In the genomic region with DNA sequence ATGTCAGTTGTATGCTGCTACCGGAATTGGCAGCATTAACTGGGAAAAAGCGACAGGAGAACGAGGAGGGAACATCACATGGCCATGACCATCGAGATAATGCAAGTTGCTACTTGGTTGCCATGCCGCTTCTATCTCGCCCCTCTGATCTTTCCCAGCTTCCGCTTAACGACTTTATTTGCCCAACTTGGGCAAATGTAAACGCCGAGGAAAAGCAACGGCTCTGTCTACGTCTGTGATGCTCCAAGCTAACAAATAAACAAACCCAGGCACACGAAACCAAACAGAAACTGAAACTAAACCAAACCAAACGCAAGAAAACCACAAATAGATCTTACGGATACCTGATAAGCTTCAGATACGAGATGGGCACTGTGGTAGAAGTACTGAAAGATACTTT, we compare ENCODE assay signal across 1 fruit fly cellular context.
A peak's percentile ranks its signal among the peaks of the same experiment; 100 is the strongest.
TF ChIP-seq lines count a peak whose summit lies in the region.

No protein-coding gene starts in this region.

TF ChIP-seq in whole organism, embryonic, 481 proteins besides CTCF, POLR2A, EP300 and RAD21 (continued from another document):
- TF ChIP-seq CG1603 (tag; optimal IDR thresholded peaks at IDR 0.05; lab: Kevin White, UChicago), result peak; percentile 3
- 0 out of 2 replicates have a peak, but pooled peaks have one; percentile 11 for TF ChIP-seq CG10321 (GFP tag; IDR thresholded peaks at IDR 0.05; lab: Robert Waterston, UW)
- TF ChIP-seq Med (GFP tag; lab: Kevin White, UChicago), result peak; percentile 4
- no peak for TF ChIP-seq CG7963 (GFP tag; IDR thresholded peaks at IDR 0.05; lab: Robert Waterston, UW; ENCODE audit: partially characterized antibody)
- no peak for TF ChIP-seq CG10565 (GFP tag; optimal IDR thresholded peaks at IDR 0.05; lab: Kevin White, UChicago)
- peak; percentile 16 for TF ChIP-seq dmrt11E (tag; optimal IDR thresholded peaks at IDR 0.05; lab: Kevin White, UChicago)
- TF ChIP-seq MTF-1 (GFP tag; optimal IDR thresholded peaks at IDR 0.05; lab: Kevin White, UChicago; ENCODE audit: borderline replicate concordance), result peak; percentile 1
- no peak for TF ChIP-seq tap (tag; optimal IDR thresholded peaks at IDR 0.05; lab: Kevin White, UChicago)
TF ChIP-seq in whole organism, embryonic: peak in this region for 27.
